Fruit fly (Drosophila melanogaster) whole organism, embryonic: ENCODE results near the gene Eato.

Experiments used
- Bdp1 ChIP-seq: fragments of 200-800 bp; sonication (Bioruptor generic); optimal IDR thresholded peaks from 3 replicates; lab custom pipeline; 2016; ENCODE audit warnings: missing biosample characterization, missing genetic modification characterization
- BtbVII ChIP-seq: fragments of 200-800 bp; sonication (Bioruptor generic); optimal IDR thresholded peaks from 3 replicates; lab custom pipeline; 2017; ENCODE audit warnings: missing biosample characterization, mild to moderate bottlenecking, missing genetic modification characterization
- CG10565 ChIP-seq: fragments of 200-800 bp; sonication (Bioruptor generic); optimal IDR thresholded peaks from 3 replicates; lab custom pipeline; 2016; ENCODE audit warnings: missing biosample characterization, mild to moderate bottlenecking, missing genetic modification characterization
- CG10979 ChIP-seq: fragments of 200-800 bp; sonication (Bioruptor generic); optimal IDR thresholded peaks from 2 replicates; lab custom pipeline; 2018; ENCODE audit warnings: missing biosample characterization, mild to moderate bottlenecking, missing genetic modification characterization, moderate library complexity
- CG11504 ChIP-seq: fragments of 200-800 bp; sonication (Bioruptor generic); optimal IDR thresholded peaks from 3 replicates; lab custom pipeline; 2019; ENCODE audit warnings: missing biosample characterization, mild to moderate bottlenecking, missing genetic modification characterization, moderate library complexity
- CG11560 ChIP-seq: fragments of 200-800 bp; sonication (Bioruptor generic); IDR thresholded peaks from 3 replicates; pipeline ENCODE4 v1.3.6; 2022; ENCODE audit warnings: missing biosample characterization, missing genetic modification characterization
- CG14965 ChIP-seq: fragments of 200-800 bp; sonication (Bioruptor generic); optimal IDR thresholded peaks from 2 replicates; lab custom pipeline; 2016; ENCODE audit warnings: missing biosample characterization, missing genetic modification characterization, borderline replicate concordance
- CG16779 ChIP-seq: fragments of 200-800 bp; sonication (Bioruptor generic); IDR thresholded peaks from 2 replicates; pipeline ENCODE4 v1.3.6; 2022; ENCODE audit warnings: missing biosample characterization, missing genetic modification characterization
- CG1792 ChIP-seq: fragments of 200-800 bp; sonication (Bioruptor generic); optimal IDR thresholded peaks from 2 replicates; lab custom pipeline; 2016; ENCODE audit warnings: missing biosample characterization, missing genetic modification characterization
- CG18262 ChIP-seq: fragments of 200-800 bp; optimal IDR thresholded peaks from 3 replicates; lab custom pipeline; 2019; ENCODE audit warnings: missing biosample characterization, mild to moderate bottlenecking, missing genetic modification characterization, moderate library complexity
- CG18599 ChIP-seq: fragments of 200-800 bp; sonication (Bioruptor generic); optimal IDR thresholded peaks from 3 replicates; lab custom pipeline; 2017; ENCODE audit warnings: missing biosample characterization, missing genetic modification characterization, mild to moderate bottlenecking, moderate library complexity, missing genetic modification reagents
- CG2202 ChIP-seq: fragments of 200-800 bp; sonication (Bioruptor generic); optimal IDR thresholded peaks from 2 replicates; lab custom pipeline; 2018; ENCODE audit warnings: missing biosample characterization, mild to moderate bottlenecking, missing genetic modification characterization
- CG30431 ChIP-seq: fragments of 200-800 bp; sonication (Bioruptor generic); optimal IDR thresholded peaks from 2 replicates; lab custom pipeline; 2017; ENCODE audit warnings: missing biosample characterization, missing genetic modification characterization
- CG43689 ChIP-seq: fragments of 200-800 bp; sonication (Bioruptor generic); IDR thresholded peaks from 2 replicates; pipeline ENCODE4 v1.3.6; 2022; ENCODE audit warnings: missing biosample characterization, missing genetic modification characterization
- CG4404 ChIP-seq: fragments of 200-800 bp; sonication (Bioruptor generic); IDR thresholded peaks from 2 replicates; pipeline ENCODE4 v1.3.6; 2022; ENCODE audit warnings: missing biosample characterization, missing genetic modification characterization
- CG6272 ChIP-seq: fragments of 200-800 bp; sonication (Bioruptor generic); IDR thresholded peaks from 2 replicates; pipeline ENCODE4 v1.3.6; 2022; ENCODE audit warnings: missing biosample characterization, missing genetic modification characterization
- CG6683 ChIP-seq: fragments of 200-800 bp; sonication (Bioruptor generic); optimal IDR thresholded peaks from 2 replicates; lab custom pipeline; 2017; ENCODE audit warnings: missing biosample characterization, mild to moderate bottlenecking, missing genetic modification characterization, missing genetic modification reagents
- CG7271 ChIP-seq: fragments of 200-800 bp; sonication (Bioruptor generic); optimal IDR thresholded peaks from 2 replicates; lab custom pipeline; 2018; ENCODE audit warnings: missing biosample characterization, mild to moderate bottlenecking, missing genetic modification characterization, moderate library complexity
- CHES-1-like ChIP-seq: fragments of 200-800 bp; sonication (Bioruptor generic); optimal IDR thresholded peaks from 2 replicates; lab custom pipeline; 2016; ENCODE audit warnings: missing biosample characterization, missing genetic modification characterization
- Dfd ChIP-seq, 2 experiments: fragments of >200 bp; optimal IDR thresholded peaks; 2 replicates each; lab custom pipeline; 2017; ENCODE audit warnings: missing biosample characterization in 2 of 2, missing genetic modification characterization in 2 of 2
- Dll ChIP-seq: fragments of 200-800 bp; sonication (Bioruptor generic); IDR thresholded peaks from 4 replicates; pipeline ENCODE4 v1.3.6; 2022; ENCODE audit warnings: missing biosample characterization, missing genetic modification characterization; ENCODE audit not compliant: partially characterized antibody
- E2f2 ChIP-seq: fragments of 200-800 bp; sonication (Bioruptor generic); IDR thresholded peaks from 2 replicates; pipeline ENCODE4 v1.3.6; 2022; ENCODE audit warnings: missing biosample characterization, missing genetic modification characterization
- ERR ChIP-seq: fragments of 200-800 bp; sonication (Bioruptor generic); optimal IDR thresholded peaks from 2 replicates; lab custom pipeline; 2016; ENCODE audit warnings: missing biosample characterization, missing genetic modification characterization
- Fer1 ChIP-seq: fragments of 200-800 bp; sonication (Bioruptor generic); optimal IDR thresholded peaks from 2 replicates; lab custom pipeline; 2017; ENCODE audit warnings: missing biosample characterization, mild to moderate bottlenecking, missing genetic modification characterization
- Gug ChIP-seq: fragments of 200-800 bp; sonication (Bioruptor generic); IDR thresholded peaks from 4 replicates; pipeline ENCODE4 v1.3.6; 2022; ENCODE audit warnings: missing biosample characterization, missing genetic modification characterization
- H15 ChIP-seq: fragments of 200-800 bp; sonication (Bioruptor generic); IDR thresholded peaks from 3 replicates; pipeline ENCODE4 v1.3.6; 2022; ENCODE audit warnings: missing biosample characterization, missing genetic modification characterization
- HHEX ChIP-seq: fragments of 200-800 bp; sonication (Bioruptor generic); optimal IDR thresholded peaks from 3 replicates; lab custom pipeline; 2017; ENCODE audit warnings: missing biosample characterization, mild to moderate bottlenecking, missing genetic modification characterization, missing genetic modification reagents
- HLHmδ ChIP-seq: fragments of 200-800 bp; sonication (Bioruptor generic); optimal IDR thresholded peaks from 2 replicates; lab custom pipeline; 2018; ENCODE audit warnings: missing biosample characterization, mild to moderate bottlenecking, missing genetic modification characterization, moderate library complexity
- Hr78 ChIP-seq, 2 experiments: fragments of 200-800 bp in 1 of 2; fragments of >200 bp in 1 of 2; sonication (Bioruptor generic) in 1 of 2; optimal IDR thresholded peaks; 2 replicates each; lab custom pipeline; 2017 to 2019; ENCODE audit warnings: missing biosample characterization in 2 of 2, missing genetic modification characterization in 2 of 2, mild to moderate bottlenecking in 1 of 2, moderate library complexity in 1 of 2
- Mad ChIP-seq: fragments of 200-800 bp; sonication (Bioruptor generic); optimal IDR thresholded peaks from 2 replicates; lab custom pipeline; 2016; ENCODE audit warnings: missing biosample characterization, missing genetic modification characterization
- Mrtf ChIP-seq: fragments of 200-800 bp; sonication (Bioruptor generic); IDR thresholded peaks from 3 replicates; pipeline ENCODE4 v1.3.6; 2022; ENCODE audit warnings: missing biosample characterization, missing genetic modification characterization
- NC2β ChIP-seq: fragments of 200-800 bp; sonication (Bioruptor generic); optimal IDR thresholded peaks from 2 replicates; lab custom pipeline; 2016; ENCODE audit warnings: missing biosample characterization, missing genetic modification characterization
- Optix ChIP-seq: fragments of 200-800 bp; sonication (Bioruptor generic); IDR thresholded peaks from 3 replicates; pipeline ENCODE4 v1.3.6; 2022; ENCODE audit warnings: missing biosample characterization, missing genetic modification characterization
- Scr ChIP-seq: fragments of 200-800 bp; sonication (Bioruptor generic); IDR thresholded peaks from 2 replicates; pipeline ENCODE4 v1.3.6; 2022; ENCODE audit warnings: missing biosample characterization, missing genetic modification characterization; ENCODE audit not compliant: partially characterized antibody
- Six4 ChIP-seq: fragments of 200-800 bp; sonication (Bioruptor generic); optimal IDR thresholded peaks from 2 replicates; lab custom pipeline; 2016; ENCODE audit warnings: missing biosample characterization, missing genetic modification characterization
- Sox100B ChIP-seq: fragments of 200-800 bp; sonication (Bioruptor generic); optimal IDR thresholded peaks from 3 replicates; lab custom pipeline; 2018; ENCODE audit warnings: missing biosample characterization, mild to moderate bottlenecking, missing genetic modification characterization
- Spps ChIP-seq: fragments of 200-800 bp; sonication (Bioruptor generic); optimal IDR thresholded peaks from 2 replicates; lab custom pipeline; 2018; ENCODE audit warnings: missing biosample characterization, mild to moderate bottlenecking, missing genetic modification characterization
- cato ChIP-seq: fragments of 200-800 bp; sonication (Bioruptor generic); optimal IDR thresholded peaks from 2 replicates; lab custom pipeline; 2016; ENCODE audit warnings: missing biosample characterization, missing genetic modification characterization, borderline replicate concordance
- caup ChIP-seq: fragments of 200-800 bp; sonication (Bioruptor generic); optimal IDR thresholded peaks from 3 replicates; lab custom pipeline; 2017; ENCODE audit warnings: missing biosample characterization, mild to moderate bottlenecking, missing genetic modification characterization, moderate library complexity; ENCODE audit not compliant: severe bottlenecking
- chinmo ChIP-seq: fragments of 200-800 bp; sonication (Bioruptor generic); IDR thresholded peaks from 4 replicates; pipeline ENCODE4 v1.3.6; 2022; ENCODE audit warnings: missing biosample characterization, missing genetic modification characterization; ENCODE audit not compliant: partially characterized antibody
- dm ChIP-seq: fragments of 200-800 bp; sonication (Bioruptor generic); optimal IDR thresholded peaks from 3 replicates; lab custom pipeline; 2016; ENCODE audit warnings: missing biosample characterization, missing genetic modification characterization
- fd102C ChIP-seq: fragments of 200-800 bp; sonication (Bioruptor generic); optimal IDR thresholded peaks from 2 replicates; lab custom pipeline; 2018; ENCODE audit warnings: missing biosample characterization, mild to moderate bottlenecking, missing genetic modification characterization, moderate library complexity
- ham ChIP-seq: fragments of 200-800 bp; sonication (Bioruptor generic); IDR thresholded peaks from 2 replicates; pipeline ENCODE4 v1.3.6; 2022; ENCODE audit warnings: missing biosample characterization, missing genetic modification characterization
- onecut ChIP-seq: fragments of 200-800 bp; sonication (Bioruptor generic); IDR thresholded peaks from 2 replicates; pipeline ENCODE4 v1.3.6; 2022; ENCODE audit warnings: missing biosample characterization, missing genetic modification characterization
- pnt ChIP-seq: fragments of 200-800 bp; sonication (Bioruptor generic); optimal IDR thresholded peaks from 3 replicates; lab custom pipeline; 2016; ENCODE audit warnings: missing biosample characterization, missing genetic modification characterization
- row ChIP-seq: fragments of 200-800 bp; sonication (Bioruptor generic); IDR thresholded peaks from 3 replicates; pipeline ENCODE4 v1.3.6; 2022; ENCODE audit warnings: missing biosample characterization, missing genetic modification characterization
- tin ChIP-seq: fragments of 200-800 bp; sonication (Bioruptor generic); optimal IDR thresholded peaks from 3 replicates; lab custom pipeline; 2016; ENCODE audit warnings: missing biosample characterization, missing genetic modification characterization
- toy ChIP-seq: fragments of 200-800 bp; sonication (Bioruptor generic); IDR thresholded peaks from 2 replicates; pipeline ENCODE4 v1.3.6; 2022; ENCODE audit warnings: missing biosample characterization, missing genetic modification characterization
- tup ChIP-seq: fragments of 200-800 bp; sonication (Bioruptor generic); optimal IDR thresholded peaks from 2 replicates; lab custom pipeline; 2016; ENCODE audit warnings: missing biosample characterization, mild to moderate bottlenecking, missing genetic modification characterization, moderate library complexity
- usp ChIP-seq: fragments of >200 bp; optimal IDR thresholded peaks from 2 replicates; lab custom pipeline; 2017; ENCODE audit warnings: missing biosample characterization, missing genetic modification characterization
- wor ChIP-seq: fragments of 200-800 bp; sonication (Bioruptor generic); IDR thresholded peaks from 2 replicates; pipeline ENCODE4 v1.3.6; 2022; ENCODE audit warnings: missing biosample characterization, missing genetic modification characterization

The Eato gene

DNA sequence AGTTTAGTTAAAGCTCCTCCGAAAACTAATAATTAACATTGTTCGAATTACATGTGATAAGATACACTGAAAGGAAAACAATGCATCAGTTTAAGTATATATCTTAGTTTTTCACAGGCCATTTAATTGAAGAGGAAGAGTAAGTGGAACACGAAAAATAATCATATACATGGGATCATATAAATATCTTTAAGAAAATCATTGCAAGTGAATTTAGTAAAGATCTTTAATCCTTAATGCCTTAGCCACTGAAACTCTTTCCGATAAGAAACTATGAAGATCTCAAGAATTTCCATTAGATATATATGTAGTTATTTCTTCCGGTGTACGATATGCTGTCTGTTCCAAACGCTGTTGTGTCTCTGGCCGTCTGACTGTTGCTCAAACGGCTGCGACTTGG lies 5.2 kb upstream of the Eato start (continued):
- TF ChIP-seq NC2β (GFP tag; lab: Kevin White, UChicago) (peak; percentile 5), fd102C (GFP tag; lab: Kevin White, UChicago) (no peak), dm (GFP tag; lab: Kevin White, UChicago) (no peak), CG6683 (no peak), Gug (GFP tag; lab: Robert Waterston, UW) (0 out of 4 replicates have a peak, but pooled peaks have one; percentile 19), BtbVII (GFP tag; lab: Kevin White, UChicago) (no peak), CG11560 (tag; lab: Robert Waterston, UW) (peak; percentile 54; the same call in 2 of the 3 replicates), Fer1 (GFP tag; lab: Kevin White, UChicago) (peak; percentile 11), CG10979 (peak; percentile 67), ham (GFP tag; lab: Robert Waterston, UW) (no peak), CG10565 (GFP tag; lab: Kevin White, UChicago) (no peak), Mrtf (0 out of 3 replicates have a peak, but pooled peaks have one; percentile 34), H15 (no peak), wor (GFP tag; lab: Robert Waterston, UW) (no peak), chinmo (GFP tag; lab: Robert Waterston, UW) (no peak), tup (no peak), CG1792 (GFP tag; lab: Kevin White, UChicago) (peak; percentile 14), ERR (GFP tag; lab: Kevin White, UChicago) (no peak), cato (GFP tag; lab: Kevin White, UChicago) (no peak), CG11504 (peak; percentile 88), CG7271 (no peak), CHES-1-like (GFP tag; lab: Kevin White, UChicago) (peak; percentile 39), CG43689 (0 out of 2 replicates have a peak, but pooled peaks have one; percentile 14), Spps (tag; lab: Kevin White, UChicago) (no peak), HLHmδ (GFP tag; lab: Kevin White, UChicago) (no peak), Sox100B (GFP tag; lab: Kevin White, UChicago) (peak; percentile 68), onecut (peak; percentile 24; the same call in 1 of the 2 replicates), CG4404 (GFP tag; lab: Robert Waterston, UW) (no peak), CG18262 (tag; lab: Kevin White, UChicago) (peak; percentile 52), toy (GFP tag; lab: Robert Waterston, UW) (no peak), CG6272 (GFP tag; lab: Robert Waterston, UW) (no peak), pnt (GFP tag; lab: Kevin White, UChicago) (peak; percentile 12), Dfd (GFP tag; optimal IDR thresholded peaks at IDR 0.05; lab: Kevin White, UChicago) (no peak), Scr (no peak), Bdp1 (GFP tag; lab: Kevin White, UChicago) (no peak), tin (GFP tag; lab: Kevin White, UChicago) (peak; percentile 9), CG30431 (peak; percentile 10), caup (GFP tag; lab: Kevin White, UChicago) (peak; percentile 66), Six4 (GFP tag; lab: Kevin White, UChicago) (peak; percentile 5), E2f2 (GFP tag; lab: Robert Waterston, UW) (peak; percentile 38; the same call in 1 of the 2 replicates), HHEX (GFP tag; lab: Kevin White, UChicago) (peak; percentile 54), CG16779 (GFP tag; lab: Robert Waterston, UW) (no peak), CG14965 (GFP tag; lab: Kevin White, UChicago) (no peak), Mad (GFP tag; lab: Kevin White, UChicago) (peak; percentile 18), Hr78 (GFP tag; optimal IDR thresholded peaks at IDR 0.05; lab: Kevin White, UChicago) (no peak), CG18599 (peak; percentile 61), Optix (GFP tag; lab: Robert Waterston, UW) (no peak), usp (no peak), Dll (no peak), CG2202 (tag; lab: Kevin White, UChicago) (no peak), row (GFP tag; lab: Robert Waterston, UW) (peak; percentile 65; the same call in 2 of the 3 replicates)
